Fruit fly (Drosophila melanogaster): ENCODE measurements around the gene bbx.

bbx gene

dm6 chrX:21345036-21345500 is 17.8 kb upstream of the bbx start, which contains the start of gene dod:
dod (plus strand) TSS chrX:21345358.
- TF ChIP-seq ems (GFP tag; optimal IDR thresholded peaks at IDR 0.05) (peak; percentile 44), trh (GFP tag; optimal IDR thresholded peaks at IDR 0.05) (no peak), stwl (tag; optimal IDR thresholded peaks at IDR 0.05) (peak; percentile 70), exex (tag; optimal IDR thresholded peaks at IDR 0.05) (no peak), Med (GFP tag) (peak; percentile 88), Mad (GFP tag; optimal IDR thresholded peaks at IDR 0.05) (peak; percentile 35), gfzf (GFP tag; optimal IDR thresholded peaks at IDR 0.05) (peak; percentile 95), phol (tag; optimal IDR thresholded peaks at IDR 0.05) (peak; percentile 74), jing (GFP tag; optimal IDR thresholded peaks at IDR 0.05) (no peak), rib (GFP tag; IDR thresholded peaks at IDR 0.05) (peak; percentile 59; the same call in 1 of the 2 replicates), bsh (GFP tag; optimal IDR thresholded peaks at IDR 0.05) (peak in 1 of 2 experiments; percentile 56), maf-S (GFP tag; optimal IDR thresholded peaks at IDR 0.05) (no peak), CG7963 (GFP tag; IDR thresholded peaks at IDR 0.05; ENCODE audit: partially characterized antibody) (peak; percentile 34; the same call in 1 of the 3 replicates), CG2129 (GFP tag; IDR thresholded peaks at IDR 0.05; ENCODE audit: partially characterized antibody) (peak; percentile 53; the same call in 1 of the 2 replicates), Jarid2 (GFP tag; optimal IDR thresholded peaks at IDR 0.05) (no peak), CG13287 (GFP tag; IDR thresholded peaks at IDR 0.05; ENCODE audit: partially characterized antibody) (peak; percentile 86), gce (GFP tag; IDR thresholded peaks at IDR 0.05) (peak; percentile 26; the same call in 1 of the 3 replicates), CG11723 (GFP tag; optimal IDR thresholded peaks at IDR 0.05) (no peak), CG12299 (tag; optimal IDR thresholded peaks at IDR 0.05) (no peak), CG12942 (GFP tag; optimal IDR thresholded peaks at IDR 0.05) (peak; percentile 47), croc (GFP tag; conservative IDR thresholded peaks at IDR 0.05) (no peak; the same call in 2 of the 3 replicates), Neu2 (GFP tag; optimal IDR thresholded peaks at IDR 0.05; ENCODE audit: borderline replicate concordance) (no peak), Trl (optimal IDR thresholded peaks at IDR 0.05) (no peak), Trl (GFP tag; optimal IDR thresholded peaks at IDR 0.05) (peak; percentile 21), Atf6 (GFP tag; IDR thresholded peaks at IDR 0.05) (no peak), NK7.1 (GFP tag; optimal IDR thresholded peaks at IDR 0.05) (no peak), pb (GFP tag; optimal IDR thresholded peaks at IDR 0.05) (no peak), ase (GFP tag; IDR thresholded peaks at IDR 0.05) (no peak), HLH4C (GFP tag; IDR thresholded peaks at IDR 0.05; ENCODE audit: partially characterized antibody) (peak; percentile 59), H15 (GFP tag; IDR thresholded peaks at IDR 0.05) (no peak), CG5953 (GFP tag; IDR thresholded peaks at IDR 0.05) (no peak), bab2 (GFP tag; optimal IDR thresholded peaks at IDR 0.05) (peak; percentile 57), CG6654 (GFP tag; optimal IDR thresholded peaks at IDR 0.05) (no peak), Abd-B (GFP tag; optimal IDR thresholded peaks at IDR 0.05) (no peak), CG32767 (GFP tag; IDR thresholded peaks at IDR 0.05) (peak; percentile 56), CG12155 (GFP tag; optimal IDR thresholded peaks at IDR 0.05) (peak; percentile 20), dmrt11E (tag; optimal IDR thresholded peaks at IDR 0.05) (no peak), Xrp1 (GFP tag; IDR thresholded peaks at IDR 0.05) (peak; percentile 44), bcd (GFP tag; optimal IDR thresholded peaks at IDR 0.05) (peak; percentile 39), ab (GFP tag; optimal IDR thresholded peaks at IDR 0.05) (no peak), ewg (GFP tag; optimal IDR thresholded peaks at IDR 0.05) (peak; percentile 15), CG10366 (GFP tag; IDR thresholded peaks at IDR 0.05) (peak; percentile 17; the same call in 1 of the 2 replicates), schlank (tag; optimal IDR thresholded peaks at IDR 0.05) (no peak), stc (GFP tag; IDR thresholded peaks at IDR 0.05) (peak; percentile 44; the same call in 1 of the 2 replicates), tll (GFP tag; optimal IDR thresholded peaks at IDR 0.05) (no peak), CG7357 (GFP tag; IDR thresholded peaks at IDR 0.05) (no peak), Stat92E (GFP tag; optimal IDR thresholded peaks at IDR 0.05) (peak in 1 of 3 experiments; percentile 13), pnt (GFP tag; optimal IDR thresholded peaks at IDR 0.05) (no peak), nerfin-1 (tag; optimal IDR thresholded peaks at IDR 0.05) (peak; percentile 57), cad (GFP tag; optimal IDR thresholded peaks at IDR 0.05) (no peak)

Measured in whole organism, embryonic.